Worm (Caenorhabditis elegans) whole organism, young adult: Measurements from ENCODE around the gene fbxa-74.

Experiments
- B0035.1 ChIP-seq: sonication (generic microtip); optimal IDR thresholded peaks from 2 replicates; lab custom pipeline; 2016; ENCODE audit warnings: missing genetic modification characterization, mild to moderate bottlenecking, missing compliant biosample characterization, missing genotype, missing genetic modification reagents
- F52B5.7 ChIP-seq: sonication (generic microtip); optimal IDR thresholded peaks from 2 replicates; lab custom pipeline; 2016; ENCODE audit warnings: mild to moderate bottlenecking, missing genetic modification characterization, missing compliant biosample characterization
- F57C9.4 ChIP-seq: sonication (generic microtip); optimal IDR thresholded peaks from 2 replicates; lab custom pipeline; 2017; ENCODE audit warnings: mild to moderate bottlenecking, missing genetic modification characterization, missing compliant biosample characterization
- T26A5.8 ChIP-seq: sonication (generic microtip); optimal IDR thresholded peaks from 2 replicates; lab custom pipeline; 2016; ENCODE audit warnings: missing genetic modification characterization, missing compliant biosample characterization
- Y67H2A.10 ChIP-seq: fragments of 200-800 bp; sonication (Bioruptor generic); conservative IDR thresholded peaks from 2 replicates; pipeline ENCODE4 v1.3.6; 2022; ENCODE audit warnings: missing genetic modification reagents, missing genetic modification characterization, missing compliant biosample characterization
- cebp-2 ChIP-seq: fragments of 200-800 bp; sonication (Bioruptor generic); IDR thresholded peaks from 2 replicates; pipeline ENCODE4 v1.3.6; 2022; ENCODE audit warnings: missing genetic modification characterization, missing compliant biosample characterization
- ets-4 ChIP-seq: fragments of 200-800 bp; sonication (Bioruptor generic); optimal IDR thresholded peaks from 2 replicates; lab custom pipeline; 2018; ENCODE audit warnings: mild to moderate bottlenecking, missing genetic modification characterization, missing compliant biosample characterization
- lin-26 ChIP-seq: fragments of 200-800 bp; sonication (Bioruptor generic); IDR thresholded peaks from 2 replicates; pipeline ENCODE4 v1.3.6; 2022; ENCODE audit warnings: missing genetic modification reagents, missing genetic modification characterization, missing compliant biosample characterization
- nfya-1 ChIP-seq: sonication (generic microtip); optimal IDR thresholded peaks from 2 replicates; lab custom pipeline; 2017; ENCODE audit warnings: antibody characterized with exemption, missing compliant biosample characterization, missing genetic modification characterization, borderline replicate concordance; ENCODE audit not compliant: insufficient read depth
- pha-4 ChIP-seq: fragments of 150-350 bp; sonication (generic microtip); optimal IDR thresholded peaks from 2 replicates; lab custom pipeline; 2014; ENCODE audit warnings: missing biosample characterization, missing genetic modification reagents, missing genetic modification characterization
- rcor-1 ChIP-seq: fragments of 200-800 bp; sonication (Bioruptor generic); IDR thresholded peaks from 2 replicates; pipeline ENCODE4 v1.3.6; 2022; ENCODE audit warnings: missing genetic modification reagents, missing genetic modification characterization, missing compliant biosample characterization

DNA sequence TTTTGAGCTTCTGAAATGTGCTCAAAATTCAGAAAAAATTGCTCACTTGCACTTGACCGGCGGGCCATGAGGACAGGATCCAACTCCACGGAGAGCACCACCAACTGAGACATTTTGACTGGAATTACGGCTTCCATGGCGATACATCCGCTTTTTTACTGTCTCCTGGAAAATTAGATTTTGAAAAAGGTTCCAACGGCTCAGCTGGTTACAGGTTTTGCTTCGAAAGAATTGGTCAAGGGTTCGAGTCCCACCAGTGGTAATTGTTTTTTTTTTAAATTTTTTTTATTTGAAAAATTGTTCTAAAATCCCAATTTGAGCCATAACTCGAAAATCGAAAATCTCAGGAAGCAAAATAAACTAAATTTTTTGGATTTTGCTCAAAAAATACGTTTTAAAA is 36.4 kb downstream of the fbxa-74 start:
- no peak for TF ChIP-seq rcor-1 (GFP tag; lab: Robert Waterston, UW)
- no peak for TF ChIP-seq F52B5.7 (tag; lab: Kevin White, UChicago)
- TF ChIP-seq Y67H2A.10 (GFP tag; lab: Robert Waterston, UW), result no peak
- no peak for TF ChIP-seq cebp-2
- no peak for TF ChIP-seq pha-4 (tag; lab: Kevin White, UChicago)
- no peak for TF ChIP-seq F57C9.4 (tag; lab: Kevin White, UChicago)
- TF ChIP-seq T26A5.8 (tag; lab: Kevin White, UChicago), result no peak
- no peak for TF ChIP-seq B0035.1 (tag; lab: Kevin White, UChicago)
- TF ChIP-seq nfya-1 (tag; lab: Kevin White, UChicago), result no peak
- no peak for TF ChIP-seq lin-26 (GFP tag; lab: Robert Waterston, UW)
- no peak for TF ChIP-seq ets-4
